Worm (Caenorhabditis elegans) whole organism, L3 larva: ENCODE measurements around the gene cdh-12.

Source experiments
- ZK546.5 ChIP-seq: sonication (generic microtip); optimal IDR thresholded peaks from 2 replicates; lab custom pipeline; 2017; ENCODE audit warnings: missing biosample characterization, missing genetic modification characterization
- ceh-82 ChIP-seq: fragments of 150-350 bp; optimal IDR thresholded peaks from 2 replicates; lab custom pipeline; 2014; ENCODE audit warnings: missing biosample characterization, missing genetic modification characterization
- fos-1 ChIP-seq: fragments of 150-350 bp; optimal IDR thresholded peaks from 2 replicates; lab custom pipeline; 2014; ENCODE audit warnings: missing biosample characterization, missing genetic modification characterization
- jun-1 ChIP-seq: fragments of 150-350 bp; optimal IDR thresholded peaks from 2 replicates; lab custom pipeline; 2014; ENCODE audit warnings: missing biosample characterization, missing genetic modification reagents, missing genetic modification characterization
- lin-39 ChIP-seq: fragments of 150-350 bp; optimal IDR thresholded peaks from 2 replicates; lab custom pipeline; 2018; ENCODE audit warnings: missing biosample characterization, missing genetic modification reagents, missing genetic modification characterization
- mdl-1 ChIP-seq: fragments of 150-350 bp; optimal IDR thresholded peaks from 2 replicates; lab custom pipeline; 2014; ENCODE audit warnings: missing biosample characterization, missing genetic modification characterization
- nfya-1 ChIP-seq: sonication (generic microtip); optimal IDR thresholded peaks from 2 replicates; lab custom pipeline; 2017; ENCODE audit warnings: missing genetic modification characterization, mild to moderate bottlenecking, missing compliant biosample characterization, antibody characterized with exemption, moderate library complexity; ENCODE audit not compliant: insufficient read depth
- nhr-23 ChIP-seq: fragments of 150-350 bp; optimal IDR thresholded peaks from 2 replicates; lab custom pipeline; 2014; ENCODE audit warnings: missing biosample characterization, missing genetic modification reagents, missing genetic modification characterization
- nhr-77 ChIP-seq: fragments of 150-350 bp; optimal IDR thresholded peaks from 2 replicates; lab custom pipeline; 2014; ENCODE audit warnings: missing biosample characterization, missing genetic modification characterization
- pha-4 ChIP-seq: fragments of 150-350 bp; optimal IDR thresholded peaks from 2 replicates; lab custom pipeline; 2014; ENCODE audit warnings: missing biosample characterization, missing genetic modification reagents, missing genetic modification characterization
- pqm-1 ChIP-seq: fragments of 150-350 bp; optimal IDR thresholded peaks from 2 replicates; lab custom pipeline; 2017; ENCODE audit warnings: missing biosample characterization, missing genetic modification characterization, inconsistent platforms
- unc-62 ChIP-seq: fragments of 150-350 bp; sonication (generic microtip); optimal IDR thresholded peaks from 4 replicates; lab custom pipeline; 2014; ENCODE audit warnings: missing biosample characterization, missing genetic modification reagents, missing genetic modification characterization
- zag-1 ChIP-seq: fragments of 150-350 bp; optimal IDR thresholded peaks from 2 replicates; lab custom pipeline; 2014; ENCODE audit warnings: missing biosample characterization, missing genetic modification characterization

- TF ChIP-seq lin-39 (tag; lab: Kevin White, UChicago) (no peak), unc-62 (no peak), zag-1 (tag; lab: Kevin White, UChicago) (no peak), pqm-1 (no peak), fos-1 (tag; lab: Kevin White, UChicago) (no peak), nfya-1 (tag; lab: Kevin White, UChicago) (no peak), ceh-82 (tag; lab: Kevin White, UChicago) (no peak), jun-1 (no peak), nhr-23 (tag; lab: Kevin White, UChicago) (no peak), nhr-77 (no peak), pha-4 (no peak), mdl-1 (tag; lab: Kevin White, UChicago) (no peak), ZK546.5 (tag; lab: Kevin White, UChicago) (no peak)
These were observed 77.7 kb downstream of the cdh-12 start for ce11 chrIII:1229510-1229909.
